Worm (Caenorhabditis elegans) whole organism, young adult: ENCODE measurements around the gene ubh-2.

Experiments used
- B0019.2 ChIP-seq: fragments of 200-800 bp; sonication (Bioruptor generic); conservative IDR thresholded peaks from 2 replicates; pipeline ENCODE4 v1.3.6; 2022; ENCODE audit warnings: missing genetic modification reagents, missing genetic modification characterization, missing compliant biosample characterization
- F23B12.7 ChIP-seq: sonication (generic microtip); optimal IDR thresholded peaks from 2 replicates; lab custom pipeline; 2017; ENCODE audit warnings: missing genetic modification characterization, mild to moderate bottlenecking, missing compliant biosample characterization, antibody characterized with exemption, moderate library complexity; ENCODE audit not compliant: insufficient read depth
- F33H1.4 ChIP-seq: fragments of 200-800 bp; sonication (Bioruptor generic); IDR thresholded peaks from 2 replicates; pipeline ENCODE4 v1.3.6; 2022; ENCODE audit warnings: missing genetic modification reagents, missing genetic modification characterization, missing compliant biosample characterization
- F57A8.1 ChIP-seq: fragments of 200-800 bp; sonication (Bioruptor generic); optimal IDR thresholded peaks from 2 replicates; lab custom pipeline; 2018; ENCODE audit warnings: mild to moderate bottlenecking, missing genetic modification characterization, moderate library complexity, missing compliant biosample characterization
- K11D2.4 ChIP-seq: fragments of 200-800 bp; sonication (Bioruptor generic); IDR thresholded peaks from 2 replicates; pipeline ENCODE4 v1.3.6; 2022; ENCODE audit warnings: missing genetic modification reagents, missing genetic modification characterization, missing compliant biosample characterization
- K12H6.12 ChIP-seq: fragments of 200-800 bp; sonication (Bioruptor generic); optimal IDR thresholded peaks from 2 replicates; lab custom pipeline; 2018; ENCODE audit warnings: mild to moderate bottlenecking, missing genetic modification characterization, missing compliant biosample characterization
- Y53F4B.3 ChIP-seq: fragments of 200-800 bp; sonication (Bioruptor generic); IDR thresholded peaks from 2 replicates; pipeline ENCODE4 v1.3.6; 2022; ENCODE audit warnings: missing genetic modification reagents, missing genetic modification characterization, missing compliant biosample characterization
- Y53G8AR.9 ChIP-seq: fragments of 200-800 bp; sonication (Bioruptor generic); conservative IDR thresholded peaks from 2 replicates; pipeline ENCODE4 v1.3.6; 2022; ENCODE audit warnings: missing genetic modification reagents, missing genetic modification characterization, missing compliant biosample characterization
- ZK185.1 ChIP-seq: sonication (generic microtip); optimal IDR thresholded peaks from 2 replicates; lab custom pipeline; 2016; ENCODE audit warnings: mild to moderate bottlenecking, missing genetic modification characterization, missing compliant biosample characterization; ENCODE audit not compliant: poor library complexity, severe bottlenecking
- akir-1 ChIP-seq: fragments of 200-800 bp; sonication (Bioruptor generic); optimal IDR thresholded peaks from 2 replicates; lab custom pipeline; 2018; ENCODE audit warnings: mild to moderate bottlenecking, missing genetic modification characterization, moderate library complexity, missing compliant biosample characterization
- aptf-2 ChIP-seq: fragments of 200-800 bp; sonication (Bioruptor generic); conservative IDR thresholded peaks from 2 replicates; pipeline ENCODE4 v1.3.6; 2022; ENCODE audit warnings: missing genetic modification reagents, missing genetic modification characterization, missing compliant biosample characterization
- aptf-3 ChIP-seq: fragments of 200-800 bp; sonication (Bioruptor generic); IDR thresholded peaks from 2 replicates; pipeline ENCODE4 v1.3.6; 2022; ENCODE audit warnings: missing genetic modification characterization, missing compliant biosample characterization
- attf-6 ChIP-seq: fragments of 200-800 bp; sonication (Bioruptor generic); IDR thresholded peaks from 2 replicates; pipeline ENCODE4 v1.3.6; 2022; ENCODE audit warnings: missing genetic modification reagents, missing genetic modification characterization, missing compliant biosample characterization
- bed-2 ChIP-seq: fragments of 200-800 bp; sonication (Bioruptor generic); IDR thresholded peaks from 2 replicates; pipeline ENCODE4 v1.3.6; 2022; ENCODE audit warnings: missing genetic modification reagents, missing genetic modification characterization, missing compliant biosample characterization
- cebp-2 ChIP-seq: fragments of 200-800 bp; sonication (Bioruptor generic); IDR thresholded peaks from 2 replicates; pipeline ENCODE4 v1.3.6; 2022; ENCODE audit warnings: missing genetic modification characterization, missing compliant biosample characterization
- ceh-27 ChIP-seq: fragments of 200-800 bp; sonication (Bioruptor generic); optimal IDR thresholded peaks from 2 replicates; lab custom pipeline; 2018; ENCODE audit warnings: mild to moderate bottlenecking, missing genetic modification characterization, moderate library complexity, missing compliant biosample characterization
- ceh-58 ChIP-seq: fragments of 200-800 bp; sonication (Bioruptor generic); IDR thresholded peaks from 2 replicates; pipeline ENCODE4 v1.3.6; 2022; ENCODE audit warnings: missing genetic modification characterization, missing compliant biosample characterization
- ceh-79 ChIP-seq: sonication (generic microtip); optimal IDR thresholded peaks from 2 replicates; lab custom pipeline; 2017; ENCODE audit warnings: mild to moderate bottlenecking, missing genetic modification characterization, missing compliant biosample characterization
- die-1 ChIP-seq: sonication (generic microtip); optimal IDR thresholded peaks from 2 replicates; lab custom pipeline; 2016; ENCODE audit warnings: missing genotype, mild to moderate bottlenecking, missing genetic modification characterization, missing compliant biosample characterization
- efl-1 ChIP-seq: fragments of 150-350 bp; optimal IDR thresholded peaks from 2 replicates; lab custom pipeline; 2014; ENCODE audit warnings: missing biosample characterization, missing genetic modification reagents, missing genetic modification characterization
- fkh-3 ChIP-seq: sonication (generic microtip); optimal IDR thresholded peaks from 2 replicates; lab custom pipeline; 2016; ENCODE audit warnings: mild to moderate bottlenecking, missing genetic modification characterization, missing compliant biosample characterization
- gei-17 ChIP-seq: fragments of 200-800 bp; sonication (Bioruptor generic); optimal IDR thresholded peaks from 2 replicates; lab custom pipeline; 2018; ENCODE audit warnings: mild to moderate bottlenecking, missing genetic modification characterization, missing compliant biosample characterization
- hlh-12 ChIP-seq: sonication (generic microtip); optimal IDR thresholded peaks from 2 replicates; lab custom pipeline; 2016; ENCODE audit warnings: missing genetic modification characterization, missing compliant biosample characterization
- hmg-1.2 ChIP-seq: fragments of 200-800 bp; sonication (Bioruptor generic); IDR thresholded peaks from 2 replicates; pipeline ENCODE4 v1.3.6; 2022; ENCODE audit warnings: missing genetic modification reagents, missing genetic modification characterization, missing compliant biosample characterization
- hsf-1 ChIP-seq: fragments of 200-800 bp; sonication (Bioruptor generic); IDR thresholded peaks from 2 replicates; pipeline ENCODE4 v1.3.6; 2022; ENCODE audit warnings: missing genetic modification reagents, missing genetic modification characterization, missing compliant biosample characterization
- lin-35 ChIP-seq, 3 experiments: fragments of 150-350 bp in 2 of 3; sonication (generic microtip) in 1 of 3; optimal IDR thresholded peaks; 2 replicates each; lab custom pipeline; 2014 to 2018; ENCODE audit warnings: missing biosample characterization in 3 of 3, missing genetic modification characterization in 3 of 3, missing genetic modification reagents in 3 of 3
- lin-54 ChIP-seq: fragments of 200-800 bp; sonication (Bioruptor generic); optimal IDR thresholded peaks from 2 replicates; lab custom pipeline; 2018; ENCODE audit warnings: mild to moderate bottlenecking, missing genetic modification characterization, missing compliant biosample characterization
- lsl-1 ChIP-seq: fragments of 200-800 bp; sonication (Bioruptor generic); optimal IDR thresholded peaks from 2 replicates; lab custom pipeline; 2018; ENCODE audit warnings: mild to moderate bottlenecking, missing genetic modification characterization, moderate library complexity, missing compliant biosample characterization
- lsy-27 ChIP-seq: sonication (generic microtip); optimal IDR thresholded peaks from 2 replicates; lab custom pipeline; 2017; ENCODE audit warnings: missing genetic modification characterization, mild to moderate bottlenecking, missing compliant biosample characterization, antibody characterized with exemption, missing genotype, borderline replicate concordance; ENCODE audit not compliant: insufficient read depth
- madf-8 ChIP-seq: fragments of 200-800 bp; sonication (Bioruptor generic); conservative IDR thresholded peaks from 2 replicates; pipeline ENCODE4 v1.3.6; 2022; ENCODE audit warnings: missing genetic modification reagents, missing genetic modification characterization, missing compliant biosample characterization
- mel-28 ChIP-seq: sonication (generic microtip); optimal IDR thresholded peaks from 2 replicates; lab custom pipeline; 2016; ENCODE audit warnings: borderline replicate concordance, mild to moderate bottlenecking, missing genetic modification characterization, missing compliant biosample characterization
- mes-4 ChIP-seq: sonication (generic microtip); optimal IDR thresholded peaks from 2 replicates; lab custom pipeline; 2016; ENCODE audit warnings: missing genotype, missing genetic modification characterization, missing compliant biosample characterization
- mxl-1 ChIP-seq: sonication (generic microtip); optimal IDR thresholded peaks from 2 replicates; lab custom pipeline; 2016; ENCODE audit warnings: missing genetic modification characterization, missing compliant biosample characterization
- nfya-1 ChIP-seq: sonication (generic microtip); optimal IDR thresholded peaks from 2 replicates; lab custom pipeline; 2017; ENCODE audit warnings: antibody characterized with exemption, missing compliant biosample characterization, missing genetic modification characterization, borderline replicate concordance; ENCODE audit not compliant: insufficient read depth
- nhr-120 ChIP-seq: fragments of 200-800 bp; sonication (Bioruptor generic); IDR thresholded peaks from 2 replicates; pipeline ENCODE4 v1.3.6; 2022; ENCODE audit warnings: missing genetic modification characterization, missing compliant biosample characterization
- nhr-179 ChIP-seq: sonication (generic microtip); optimal IDR thresholded peaks from 2 replicates; lab custom pipeline; 2016; ENCODE audit warnings: mild to moderate bottlenecking, missing genetic modification characterization, missing compliant biosample characterization
- nhr-27 ChIP-seq: fragments of 200-800 bp; sonication (Bioruptor generic); optimal IDR thresholded peaks from 2 replicates; lab custom pipeline; 2018; ENCODE audit warnings: mild to moderate bottlenecking, missing genetic modification characterization, moderate library complexity, missing compliant biosample characterization
- rec-8 ChIP-seq, 2 experiments: sonication (generic microtip); optimal IDR thresholded peaks; 2 replicates each; lab custom pipeline; 2016; ENCODE audit warnings: mild to moderate bottlenecking in 2 of 2, missing genetic modification characterization in 2 of 2, missing genetic modification reagents in 2 of 2, missing genotype in 2 of 2, missing biosample characterization in 1 of 2, missing compliant biosample characterization in 1 of 2, moderate library complexity in 1 of 2
- repo-1 ChIP-seq: sonication (generic microtip); optimal IDR thresholded peaks from 2 replicates; lab custom pipeline; 2017; ENCODE audit warnings: mild to moderate bottlenecking, missing genetic modification characterization, missing compliant biosample characterization
- rpc-1 ChIP-seq, 2 experiments: fragments of 150-350 bp in 1 of 2; sonication (generic microtip) in 1 of 2; optimal IDR thresholded peaks; 2 replicates each; lab custom pipeline; 2014 to 2018; ENCODE audit warnings: missing biosample characterization in 1 of 2, missing genetic modification characterization in 1 of 2, missing genetic modification reagents in 1 of 2, missing genotype in 1 of 2
- sea-2 ChIP-seq: fragments of 200-800 bp; sonication (Bioruptor generic); IDR thresholded peaks from 2 replicates; pipeline ENCODE4 v1.3.6; 2022; ENCODE audit warnings: missing genetic modification characterization, missing compliant biosample characterization
- tbx-9 ChIP-seq: sonication (generic microtip); optimal IDR thresholded peaks from 2 replicates; lab custom pipeline; 2016; ENCODE audit warnings: borderline replicate concordance, missing genetic modification characterization, inconsistent platforms, missing compliant biosample characterization
- tlf-1 ChIP-seq: fragments of 200-800 bp; sonication (Bioruptor generic); optimal IDR thresholded peaks from 2 replicates; lab custom pipeline; 2018; ENCODE audit warnings: mild to moderate bottlenecking, missing genetic modification characterization, missing compliant biosample characterization
- unc-62 ChIP-seq: fragments of 150-350 bp; optimal IDR thresholded peaks from 2 replicates; lab custom pipeline; 2014; ENCODE audit warnings: missing biosample characterization, missing genetic modification reagents, missing genetic modification characterization
- ztf-25 ChIP-seq: fragments of 200-800 bp; sonication (Bioruptor generic); IDR thresholded peaks from 2 replicates; pipeline ENCODE4 v1.3.6; 2022; ENCODE audit warnings: missing genetic modification reagents, missing genetic modification characterization, missing compliant biosample characterization

The ubh-2 gene

DNA sequence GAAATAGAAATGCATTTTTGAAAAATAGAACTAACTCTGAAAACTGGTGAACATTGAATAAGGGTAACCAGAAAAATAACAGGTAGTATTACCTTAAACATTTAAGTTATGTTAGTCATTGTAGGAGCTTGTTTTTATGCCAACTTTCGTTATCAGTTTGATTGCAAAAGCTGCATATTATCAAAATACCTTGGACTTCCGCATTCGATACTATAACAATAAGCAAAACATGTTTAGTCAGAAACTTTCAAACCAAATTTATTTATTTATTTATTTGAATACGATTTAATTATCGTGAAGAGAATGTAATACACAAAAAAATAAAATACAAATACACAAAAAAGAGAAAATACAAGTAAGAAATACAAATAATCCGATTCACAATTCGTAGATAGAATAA lies 44.7 kb upstream of the ubh-2 start, which contains the start of gene K04A8.19 (continued):
- TF ChIP-seq Y53G8AR.9 (GFP tag; lab: Robert Waterston, UW) (no peak), nhr-179 (no peak)

DNA sequence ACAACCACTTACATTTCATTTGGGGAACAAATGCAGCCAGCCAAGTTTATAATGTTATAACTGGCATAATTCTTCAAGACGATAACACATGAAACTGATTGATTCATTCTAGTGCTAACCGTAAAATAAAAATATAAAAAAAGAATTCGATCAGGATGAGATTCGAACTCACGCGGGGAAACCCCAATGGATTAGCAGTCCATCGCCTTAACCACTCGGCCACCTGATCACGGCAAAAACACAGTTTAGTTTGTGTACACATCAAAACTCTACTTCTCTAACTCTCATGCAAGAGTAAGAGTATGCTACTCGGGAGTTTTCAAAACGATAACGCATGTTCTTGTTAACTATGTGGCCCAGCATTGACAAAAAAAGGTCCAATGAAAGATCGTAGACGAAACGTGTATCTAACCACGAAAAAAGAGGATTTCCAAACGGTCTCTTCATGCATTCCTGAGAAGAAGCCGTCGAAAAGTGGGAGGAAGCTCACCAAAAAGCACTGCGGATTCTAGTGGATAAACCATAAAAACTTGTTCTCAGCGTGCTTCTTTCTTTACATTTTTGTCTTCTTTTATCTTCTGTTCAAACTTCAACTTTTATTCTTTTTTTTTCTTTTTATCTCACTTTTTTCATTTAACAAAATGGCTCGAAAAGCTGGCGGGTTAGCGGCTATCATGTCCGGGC lies 42.2 kb upstream of the ubh-2 start, which contains the start of gene twk-10:
Gene twk-10 (plus strand): TSS at position 634 of the 684 bp plus-strand sequence.
- no peak for TF ChIP-seq attf-6 (GFP tag; lab: Robert Waterston, UW)
- no peak for TF ChIP-seq tbx-9 (tag; lab: Kevin White, UChicago)
- no peak for TF ChIP-seq nhr-120
- no peak for TF ChIP-seq fkh-3 (tag; lab: Kevin White, UChicago)
- peak; percentile 7 for TF ChIP-seq lsl-1
- TF ChIP-seq unc-62: no peak
- TF ChIP-seq ceh-27: no peak
- no peak for TF ChIP-seq Y53F4B.3 (GFP tag; lab: Robert Waterston, UW)
- no peak for TF ChIP-seq bed-2
- peak; percentile 51 for TF ChIP-seq lin-54 (GFP tag; lab: Kevin White, UChicago)
- peak; percentile 84; the same call in 1 of the 2 replicates for TF ChIP-seq ztf-25 (GFP tag; lab: Robert Waterston, UW)
- TF ChIP-seq K11D2.4 (GFP tag; lab: Robert Waterston, UW): no peak
- TF ChIP-seq efl-1 (GFP tag; lab: Kevin White, UChicago): no peak
- no peak for TF ChIP-seq K12H6.12 (tag; lab: Kevin White, UChicago)
- peak; percentile 70 for TF ChIP-seq ZK185.1 (tag; lab: Kevin White, UChicago)
- TF ChIP-seq mel-28: no peak
- no peak for TF ChIP-seq B0019.2 (GFP tag; lab: Robert Waterston, UW)
- TF ChIP-seq hmg-1.2 (GFP tag; lab: Robert Waterston, UW): peak; percentile 61
- no peak for TF ChIP-seq nfya-1 (tag; lab: Kevin White, UChicago)
- TF ChIP-seq F23B12.7: peak; percentile 87
- no peak for TF ChIP-seq ceh-79
- 0 out of 2 replicates have a peak, but pooled peaks have one; percentile 8 for TF ChIP-seq F33H1.4 (GFP tag; lab: Robert Waterston, UW)
- no peak for TF ChIP-seq repo-1 (tag; lab: Kevin White, UChicago)
- 0 out of 2 replicates have a peak, but pooled peaks have one; percentile 47 for TF ChIP-seq cebp-2 (GFP tag; lab: Robert Waterston, UW)
- no peak for TF ChIP-seq aptf-3 (GFP tag; lab: Robert Waterston, UW)
- no peak for TF ChIP-seq lin-35 (GFP tag; optimal IDR thresholded peaks at IDR 0.05; lab: Kevin White, UChicago)
- TF ChIP-seq aptf-2: no peak
- TF ChIP-seq F57A8.1 (GFP tag; lab: Kevin White, UChicago): peak; percentile 50
- TF ChIP-seq ceh-58 (GFP tag; lab: Robert Waterston, UW): 0 out of 2 replicates have a peak, but pooled peaks have one; percentile 72
- no peak for TF ChIP-seq nhr-27 (tag; lab: Kevin White, UChicago)
- TF ChIP-seq die-1 (tag; lab: Kevin White, UChicago): peak; percentile 78
- TF ChIP-seq madf-8 (GFP tag; lab: Robert Waterston, UW): no peak; the same call in 1 of the 2 replicates
- TF ChIP-seq hlh-12 (tag; lab: Kevin White, UChicago): no peak
- TF ChIP-seq akir-1 (GFP tag; lab: Kevin White, UChicago): no peak
- TF ChIP-seq rpc-1 (optimal IDR thresholded peaks at IDR 0.05; lab: Kevin White, UChicago): peak; percentile 86
- peak; percentile 93 for TF ChIP-seq rpc-1 (tag; optimal IDR thresholded peaks at IDR 0.05; lab: Kevin White, UChicago)
- TF ChIP-seq mes-4 (tag; lab: Kevin White, UChicago): peak; percentile 18
- TF ChIP-seq gei-17 (GFP tag; lab: Kevin White, UChicago): no peak
- peak; percentile 51 for TF ChIP-seq lsy-27
- peak in 1 of 2 experiments; percentile 73 for TF ChIP-seq rec-8 (tag; optimal IDR thresholded peaks at IDR 0.05; lab: Kevin White, UChicago)
- TF ChIP-seq sea-2 (GFP tag; lab: Robert Waterston, UW): no peak
- no peak for TF ChIP-seq mxl-1
- TF ChIP-seq hsf-1: no peak
- no peak for TF ChIP-seq tlf-1
